Fruit fly (Drosophila melanogaster) whole organism, embryonic: ENCODE measurements around the gene Cyp303a1.

Experiments used
- Atf6 ChIP-seq: fragments of 200-800 bp; sonication (Bioruptor generic); IDR thresholded peaks from 2 replicates; pipeline ENCODE4 v1.3.6; 2022; ENCODE audit warnings: missing biosample characterization, missing genetic modification characterization
- Bteb2 ChIP-seq: fragments of 200-800 bp; sonication (Bioruptor generic); optimal IDR thresholded peaks from 2 replicates; lab custom pipeline; 2016; ENCODE audit warnings: missing biosample characterization, missing genetic modification characterization
- CG10321 ChIP-seq: fragments of 200-800 bp; sonication (Bioruptor generic); IDR thresholded peaks from 2 replicates; pipeline ENCODE4 v1.3.6; 2022; ENCODE audit warnings: missing biosample characterization, missing genetic modification characterization
- CG13123 ChIP-seq: fragments of 200-800 bp; sonication (Bioruptor generic); optimal IDR thresholded peaks from 2 replicates; lab custom pipeline; 2016; ENCODE audit warnings: missing biosample characterization, missing genetic modification characterization
- CG13424 ChIP-seq: fragments of 200-800 bp; sonication (Bioruptor generic); optimal IDR thresholded peaks from 2 replicates; lab custom pipeline; 2019; ENCODE audit warnings: missing biosample characterization, mild to moderate bottlenecking, missing genetic modification characterization, moderate library complexity
- CG14014 ChIP-seq: fragments of 200-800 bp; sonication (Bioruptor generic); IDR thresholded peaks from 2 replicates; pipeline ENCODE4 v1.3.6; 2022; ENCODE audit warnings: missing biosample characterization, missing genetic modification characterization
- CG14667 ChIP-seq: fragments of 200-800 bp; sonication (Bioruptor generic); IDR thresholded peaks from 2 replicates; pipeline ENCODE4 v1.3.6; 2022; ENCODE audit warnings: missing biosample characterization, missing genetic modification characterization
- CG14965 ChIP-seq: fragments of 200-800 bp; sonication (Bioruptor generic); optimal IDR thresholded peaks from 2 replicates; lab custom pipeline; 2016; ENCODE audit warnings: missing biosample characterization, missing genetic modification characterization, borderline replicate concordance
- CG1529 ChIP-seq: fragments of 200-800 bp; sonication (Bioruptor generic); optimal IDR thresholded peaks from 3 replicates; lab custom pipeline; 2018; ENCODE audit warnings: missing biosample characterization, missing genetic modification characterization
- CG15514 ChIP-seq: fragments of 200-800 bp; sonication (Bioruptor generic); optimal IDR thresholded peaks from 3 replicates; lab custom pipeline; 2017; ENCODE audit warnings: missing biosample characterization, missing genetic modification characterization, mild to moderate bottlenecking, moderate library complexity, missing genetic modification reagents
- CG17385 ChIP-seq: fragments of 200-800 bp; sonication (Bioruptor generic); optimal IDR thresholded peaks from 3 replicates; lab custom pipeline; 2018; ENCODE audit warnings: missing biosample characterization, mild to moderate bottlenecking, missing genetic modification characterization
- CG18262 ChIP-seq: fragments of 200-800 bp; optimal IDR thresholded peaks from 3 replicates; lab custom pipeline; 2019; ENCODE audit warnings: missing biosample characterization, mild to moderate bottlenecking, missing genetic modification characterization, moderate library complexity
- CG18476 ChIP-seq: fragments of 200-800 bp; sonication (Bioruptor generic); optimal IDR thresholded peaks from 2 replicates; lab custom pipeline; 2016; ENCODE audit warnings: missing biosample characterization, mild to moderate bottlenecking, missing genetic modification characterization
- CG2712 ChIP-seq: fragments of 200-800 bp; optimal IDR thresholded peaks from 3 replicates; lab custom pipeline; 2019; ENCODE audit warnings: missing biosample characterization, mild to moderate bottlenecking, missing genetic modification characterization, moderate library complexity
- CG3065 ChIP-seq: fragments of 200-800 bp; sonication (Bioruptor generic); optimal IDR thresholded peaks from 2 replicates; lab custom pipeline; 2016; ENCODE audit warnings: missing biosample characterization, missing genetic modification characterization
- CG42726 ChIP-seq: fragments of 200-800 bp; sonication (Bioruptor generic); IDR thresholded peaks from 2 replicates; pipeline ENCODE4 v1.3.6; 2022; ENCODE audit warnings: missing biosample characterization, missing genetic modification characterization; ENCODE audit not compliant: partially characterized antibody
- CG4617 ChIP-seq: fragments of 200-800 bp; sonication (Bioruptor generic); optimal IDR thresholded peaks from 3 replicates; lab custom pipeline; 2016; ENCODE audit warnings: missing biosample characterization, missing genetic modification characterization, borderline replicate concordance
- CG6272 ChIP-seq: fragments of 200-800 bp; sonication (Bioruptor generic); IDR thresholded peaks from 2 replicates; pipeline ENCODE4 v1.3.6; 2022; ENCODE audit warnings: missing biosample characterization, missing genetic modification characterization
- CG8359 ChIP-seq: fragments of 200-800 bp; sonication (Bioruptor generic); optimal IDR thresholded peaks from 2 replicates; lab custom pipeline; 2017; ENCODE audit warnings: missing biosample characterization, mild to moderate bottlenecking, missing genetic modification characterization, borderline replicate concordance
- Camta ChIP-seq: fragments of 200-800 bp; sonication (Bioruptor generic); optimal IDR thresholded peaks from 2 replicates; lab custom pipeline; 2016; ENCODE audit warnings: missing biosample characterization, missing genetic modification characterization
- HLH3B ChIP-seq: fragments of 200-800 bp; sonication (Bioruptor generic); IDR thresholded peaks from 2 replicates; pipeline ENCODE4 v1.3.6; 2022; ENCODE audit warnings: missing biosample characterization, missing genetic modification characterization
- HLH54F ChIP-seq: fragments of 200-800 bp; sonication (Bioruptor generic); optimal IDR thresholded peaks from 3 replicates; lab custom pipeline; 2016; ENCODE audit warnings: missing biosample characterization, missing genetic modification characterization
- Lim3 ChIP-seq: fragments of 200-800 bp; sonication (Bioruptor generic); IDR thresholded peaks from 2 replicates; pipeline ENCODE4 v1.3.6; 2022; ENCODE audit warnings: missing biosample characterization, missing genetic modification characterization
- MESR4 ChIP-seq: fragments of 200-800 bp; sonication (Bioruptor generic); optimal IDR thresholded peaks from 2 replicates; lab custom pipeline; 2018; ENCODE audit warnings: missing biosample characterization, mild to moderate bottlenecking, missing genetic modification characterization, moderate library complexity
- Rx ChIP-seq: fragments of 200-800 bp; sonication (Bioruptor generic); IDR thresholded peaks from 2 replicates; pipeline ENCODE4 v1.3.6; 2022; ENCODE audit warnings: missing biosample characterization, missing genetic modification characterization
- Sox100B ChIP-seq: fragments of 200-800 bp; sonication (Bioruptor generic); optimal IDR thresholded peaks from 3 replicates; lab custom pipeline; 2018; ENCODE audit warnings: missing biosample characterization, mild to moderate bottlenecking, missing genetic modification characterization
- TFAM ChIP-seq: fragments of 200-800 bp; sonication (Bioruptor generic); optimal IDR thresholded peaks from 2 replicates; lab custom pipeline; 2017; ENCODE audit warnings: missing biosample characterization, missing genetic modification characterization, inconsistent platforms
- Xbp1 ChIP-seq: fragments of 200-800 bp; sonication (Bioruptor generic); optimal IDR thresholded peaks from 3 replicates; lab custom pipeline; 2016; ENCODE audit warnings: missing biosample characterization, mild to moderate bottlenecking, missing genetic modification characterization
- abd-A ChIP-seq: fragments of 200-800 bp; sonication (Bioruptor generic); optimal IDR thresholded peaks from 3 replicates; lab custom pipeline; 2019; ENCODE audit warnings: missing biosample characterization, mild to moderate bottlenecking, missing genetic modification characterization, moderate library complexity
- al ChIP-seq: fragments of 200-800 bp; sonication (Bioruptor generic); IDR thresholded peaks from 2 replicates; pipeline ENCODE4 v1.3.6; 2022; ENCODE audit warnings: missing biosample characterization, missing genetic modification characterization
- amos ChIP-seq: fragments of 200-800 bp; sonication (Bioruptor generic); IDR thresholded peaks from 2 replicates; pipeline ENCODE4 v1.3.6; 2022; ENCODE audit warnings: missing biosample characterization, missing genetic modification characterization; ENCODE audit not compliant: partially characterized antibody
- bsh ChIP-seq, 2 experiments: fragments of 200-800 bp; sonication (Bioruptor generic); optimal IDR thresholded peaks; 2 replicates each; lab custom pipeline; 2017 to 2018; ENCODE audit warnings: mild to moderate bottlenecking in 2 of 2, missing biosample characterization in 2 of 2, missing genetic modification characterization in 2 of 2, moderate library complexity in 1 of 2
- cato ChIP-seq: fragments of 200-800 bp; sonication (Bioruptor generic); optimal IDR thresholded peaks from 2 replicates; lab custom pipeline; 2016; ENCODE audit warnings: missing biosample characterization, missing genetic modification characterization, borderline replicate concordance
- caup ChIP-seq: fragments of 200-800 bp; sonication (Bioruptor generic); optimal IDR thresholded peaks from 3 replicates; lab custom pipeline; 2017; ENCODE audit warnings: missing biosample characterization, mild to moderate bottlenecking, missing genetic modification characterization, moderate library complexity; ENCODE audit not compliant: severe bottlenecking
- chinmo ChIP-seq: fragments of 200-800 bp; sonication (Bioruptor generic); IDR thresholded peaks from 4 replicates; pipeline ENCODE4 v1.3.6; 2022; ENCODE audit warnings: missing biosample characterization, missing genetic modification characterization; ENCODE audit not compliant: partially characterized antibody
- chm ChIP-seq: fragments of 200-800 bp; sonication (Bioruptor generic); IDR thresholded peaks from 2 replicates; pipeline ENCODE4 v1.3.6; 2022; ENCODE audit warnings: missing biosample characterization, missing genetic modification characterization
- crc ChIP-seq: fragments of 200-800 bp; sonication (Bioruptor generic); optimal IDR thresholded peaks from 2 replicates; lab custom pipeline; 2016; ENCODE audit warnings: missing biosample characterization, missing genetic modification characterization
- fd102C ChIP-seq: fragments of 200-800 bp; sonication (Bioruptor generic); optimal IDR thresholded peaks from 2 replicates; lab custom pipeline; 2018; ENCODE audit warnings: missing biosample characterization, mild to moderate bottlenecking, missing genetic modification characterization, moderate library complexity
- gsb ChIP-seq: fragments of 200-800 bp; sonication (Bioruptor generic); IDR thresholded peaks from 2 replicates; pipeline ENCODE4 v1.3.6; 2022; ENCODE audit warnings: missing biosample characterization, missing genetic modification characterization
- lmd ChIP-seq: fragments of 200-800 bp; sonication (Bioruptor generic); IDR thresholded peaks from 2 replicates; pipeline ENCODE4 v1.3.6; 2022; ENCODE audit warnings: missing biosample characterization, missing genetic modification characterization
- pum ChIP-seq: fragments of 200-800 bp; sonication (Bioruptor generic); optimal IDR thresholded peaks from 2 replicates; lab custom pipeline; 2016; ENCODE audit warnings: missing biosample characterization, missing genetic modification characterization
- rib ChIP-seq: fragments of 200-800 bp; sonication (Bioruptor generic); IDR thresholded peaks from 2 replicates; pipeline ENCODE4 v1.3.6; 2022; ENCODE audit warnings: missing biosample characterization, missing genetic modification characterization
- run ChIP-seq: fragments of 200-800 bp; sonication (Bioruptor generic); optimal IDR thresholded peaks from 3 replicates; lab custom pipeline; 2018; ENCODE audit warnings: missing biosample characterization, mild to moderate bottlenecking, missing genetic modification characterization
- sqz ChIP-seq: fragments of 200-800 bp; sonication (Bioruptor generic); optimal IDR thresholded peaks from 3 replicates; lab custom pipeline; 2018; ENCODE audit warnings: missing biosample characterization, mild to moderate bottlenecking, missing genetic modification characterization
- stc ChIP-seq: fragments of 200-800 bp; sonication (Bioruptor generic); IDR thresholded peaks from 2 replicates; pipeline ENCODE4 v1.3.6; 2022; ENCODE audit warnings: missing biosample characterization, missing genetic modification characterization
- tin ChIP-seq: fragments of 200-800 bp; sonication (Bioruptor generic); optimal IDR thresholded peaks from 3 replicates; lab custom pipeline; 2016; ENCODE audit warnings: missing biosample characterization, missing genetic modification characterization
- ttk ChIP-seq: fragments of 200-800 bp; sonication (Bioruptor generic); IDR thresholded peaks from 2 replicates; pipeline ENCODE4 v2.1.2; 2022; ENCODE audit warnings: missing biosample characterization, missing genetic modification characterization
- zf30C ChIP-seq: fragments of 200-800 bp; sonication (Bioruptor generic); optimal IDR thresholded peaks from 3 replicates; lab custom pipeline; 2018; ENCODE audit warnings: missing biosample characterization, mild to moderate bottlenecking, missing genetic modification characterization

Cyp303a1 gene

dm6 chr2L:16299466-16300311 is 5.7 kb downstream of the Cyp303a1 start, which contains the start of the genes heix and CG17328 (continued):
- TF ChIP-seq CG13123 (GFP tag; lab: Kevin White, UChicago) (peak; percentile 7), chm (GFP tag; lab: Robert Waterston, UW) (peak; percentile 28; the same call in 1 of the 2 replicates), CG18476 (GFP tag; lab: Kevin White, UChicago) (peak; percentile 48), CG15514 (peak; percentile 43), run (tag; lab: Kevin White, UChicago) (no peak), bsh (GFP tag; optimal IDR thresholded peaks at IDR 0.05; lab: Kevin White, UChicago) (peak in 1 of 2 experiments; percentile 61), CG10321 (no peak), Camta (GFP tag; lab: Kevin White, UChicago) (peak; percentile 49), Bteb2 (GFP tag; lab: Kevin White, UChicago) (peak; percentile 49), TFAM (GFP tag; lab: Kevin White, UChicago) (no peak), stc (GFP tag; lab: Robert Waterston, UW) (peak; percentile 62), Sox100B (GFP tag; lab: Kevin White, UChicago) (peak; percentile 70), CG6272 (GFP tag; lab: Robert Waterston, UW) (no peak; the same call in none of the 2 replicates), CG1529 (GFP tag; lab: Kevin White, UChicago) (peak; percentile 100), ttk (GFP tag; lab: Robert Waterston, UW) (peak; percentile 68), pum (GFP tag; lab: Kevin White, UChicago) (peak; percentile 70), Rx (GFP tag; lab: Robert Waterston, UW) (peak; percentile 52), sqz (GFP tag; lab: Kevin White, UChicago) (no peak), CG2712 (tag; lab: Kevin White, UChicago) (peak; percentile 74), CG8359 (no peak), lmd (GFP tag; lab: Robert Waterston, UW) (peak; percentile 78), caup (GFP tag; lab: Kevin White, UChicago) (peak; percentile 64), CG3065 (peak; percentile 7), gsb (GFP tag; lab: Robert Waterston, UW) (no peak), fd102C (no peak), chinmo (GFP tag; lab: Robert Waterston, UW) (no peak), HLH54F (peak; percentile 73), Xbp1 (peak; percentile 81), CG13424 (tag; lab: Kevin White, UChicago) (peak; percentile 81), CG14965 (GFP tag; lab: Kevin White, UChicago) (no peak), CG17385 (peak; percentile 58), rib (GFP tag; lab: Robert Waterston, UW) (0 out of 2 replicates have a peak, but pooled peaks have one; percentile 36), crc (GFP tag; lab: Kevin White, UChicago) (peak; percentile 57), CG18262 (peak; percentile 70), CG14667 (no peak; the same call in 1 of the 2 replicates), amos (GFP tag; lab: Robert Waterston, UW) (no peak), CG4617 (GFP tag; lab: Kevin White, UChicago) (peak; percentile 94), HLH3B (GFP tag; lab: Robert Waterston, UW) (0 out of 2 replicates have a peak, but pooled peaks have one; percentile 69), tin (GFP tag; lab: Kevin White, UChicago) (peak; percentile 73), zf30C (GFP tag; lab: Kevin White, UChicago) (no peak), Atf6 (peak; percentile 43; the same call in 1 of the 2 replicates), abd-A (no peak), cato (GFP tag; lab: Kevin White, UChicago) (peak; percentile 69), CG14014 (GFP tag; lab: Robert Waterston, UW) (peak; percentile 78), CG42726 (GFP tag; lab: Robert Waterston, UW) (0 out of 2 replicates have a peak, but pooled peaks have one; percentile 30), al (GFP tag; lab: Robert Waterston, UW) (peak; percentile 69), MESR4 (peak; percentile 83), Lim3 (GFP tag; lab: Robert Waterston, UW) (no peak)
